Worm (Caenorhabditis elegans) whole organism, L1 larva: ENCODE data around the gene chl-1.
A peak's percentile ranks its signal among the peaks of the same experiment; 100 is the strongest.

Experiments used
- C04F5.9 ChIP-seq: sonication (generic microtip); optimal IDR thresholded peaks from 2 replicates; lab custom pipeline; 2016; ENCODE audit warnings: missing genetic modification characterization, missing compliant biosample characterization
- C16A3.4 ChIP-seq: fragments of 150-350 bp; optimal IDR thresholded peaks from 2 replicates; lab custom pipeline; 2014; ENCODE audit warnings: missing biosample characterization, missing genetic modification characterization
- F16B12.6 ChIP-seq: fragments of 150-350 bp; optimal IDR thresholded peaks from 2 replicates; lab custom pipeline; 2014; ENCODE audit warnings: missing biosample characterization, missing genetic modification characterization
- Y116A8C.19 ChIP-seq: sonication (generic microtip); optimal IDR thresholded peaks from 2 replicates; lab custom pipeline; 2016; ENCODE audit warnings: missing compliant biosample characterization, missing genetic modification characterization, borderline replicate concordance
- aly-2 ChIP-seq: fragments of 150-350 bp; optimal IDR thresholded peaks from 2 replicates; lab custom pipeline; 2014; ENCODE audit warnings: missing biosample characterization, missing genetic modification characterization
- ama-1 ChIP-seq: fragments of 150-350 bp; optimal IDR thresholded peaks from 2 replicates; lab custom pipeline; 2014
- ceh-63 ChIP-seq: fragments of 200-800 bp; sonication (Bioruptor generic); optimal IDR thresholded peaks from 2 replicates; lab custom pipeline; 2018; ENCODE audit warnings: mild to moderate bottlenecking, missing genetic modification characterization, missing compliant biosample characterization
- ceh-8 ChIP-seq: fragments of 200-800 bp; sonication (Bioruptor generic); optimal IDR thresholded peaks from 2 replicates; lab custom pipeline; 2018; ENCODE audit warnings: mild to moderate bottlenecking, missing genetic modification characterization, moderate library complexity, missing compliant biosample characterization
- dpl-1 ChIP-seq, 3 experiments: fragments of 150-350 bp in 2 of 3; sonication (generic microtip) in 1 of 3; optimal IDR thresholded peaks; 2 replicates each; lab custom pipeline; 2014 to 2017; ENCODE audit warnings: missing biosample characterization in 3 of 3, missing genetic modification characterization in 3 of 3, missing genetic modification reagents in 3 of 3
- efl-1 ChIP-seq, 4 experiments: fragments of 150-350 bp; optimal IDR thresholded peaks in 3 of 4; peaks in 1 of 4; 1 replicate in 1 of 4; 2 replicates in 3 of 4; lab custom pipeline; 2014; ENCODE audit warnings: missing biosample characterization in 2 of 4, missing genetic modification characterization in 2 of 4, missing genetic modification reagents in 2 of 4
- efl-3 ChIP-seq: fragments of 200-800 bp; sonication (Bioruptor generic); optimal IDR thresholded peaks from 2 replicates; lab custom pipeline; 2018; ENCODE audit warnings: mild to moderate bottlenecking, missing genetic modification characterization, missing compliant biosample characterization
- egl-13 ChIP-seq: sonication (generic microtip); optimal IDR thresholded peaks from 2 replicates; lab custom pipeline; 2016; ENCODE audit warnings: missing genotype, missing genetic modification reagents, missing genetic modification characterization, missing compliant biosample characterization
- egl-27 ChIP-seq, 2 experiments: fragments of 150-350 bp in 1 of 2; sonication (generic microtip); optimal IDR thresholded peaks; 3 replicates each; lab custom pipeline; 2017 to 2018; ENCODE audit warnings: missing biosample characterization in 2 of 2, missing genetic modification characterization in 2 of 2, missing genetic modification reagents in 2 of 2
- elt-2 ChIP-seq: sonication (generic microtip); optimal IDR thresholded peaks from 2 replicates; lab custom pipeline; 2016; ENCODE audit warnings: missing genetic modification characterization, mild to moderate bottlenecking, inconsistent platforms, missing compliant biosample characterization, missing genetic modification reagents
- elt-3 ChIP-seq, 6 experiments: fragments of 150-350 bp in 1 of 6; sonication (generic microtip); optimal IDR thresholded peaks; 2 replicates each; lab custom pipeline; 2017 to 2018; ENCODE audit warnings: missing biosample characterization in 6 of 6, missing genetic modification characterization in 6 of 6, inconsistent platforms in 1 of 6
- ets-5 ChIP-seq: fragments of 200-800 bp; sonication (Bioruptor generic); IDR thresholded peaks from 2 replicates; pipeline ENCODE4 v1.3.6; 2022; ENCODE audit warnings: missing genetic modification characterization, missing compliant biosample characterization
- fkh-10 ChIP-seq: sonication (generic microtip); optimal IDR thresholded peaks from 2 replicates; lab custom pipeline; 2017; ENCODE audit warnings: missing biosample characterization, missing genetic modification reagents, missing genetic modification characterization
- fkh-4 ChIP-seq: sonication (generic microtip); optimal IDR thresholded peaks from 2 replicates; lab custom pipeline; 2016; ENCODE audit warnings: missing compliant biosample characterization, missing genetic modification characterization, borderline replicate concordance
- fkh-8 ChIP-seq: sonication (generic microtip); optimal IDR thresholded peaks from 2 replicates; lab custom pipeline; 2016; ENCODE audit warnings: mild to moderate bottlenecking, missing genetic modification characterization, missing compliant biosample characterization
- fos-1 ChIP-seq: fragments of 150-350 bp; optimal IDR thresholded peaks from 2 replicates; lab custom pipeline; 2014; ENCODE audit warnings: missing biosample characterization, missing genetic modification characterization
- grh-1 ChIP-seq: fragments of 200-800 bp; sonication (Bioruptor generic); IDR thresholded peaks from 2 replicates; pipeline ENCODE4 v1.3.6; 2022; ENCODE audit warnings: missing genetic modification reagents, missing genetic modification characterization, missing compliant biosample characterization
- hlh-17 ChIP-seq: fragments of 200-800 bp; sonication (Bioruptor generic); optimal IDR thresholded peaks from 2 replicates; lab custom pipeline; 2018; ENCODE audit warnings: missing genetic modification characterization, mild to moderate bottlenecking, missing compliant biosample characterization, moderate library complexity, borderline replicate concordance
- hlh-4 ChIP-seq: sonication (generic microtip); optimal IDR thresholded peaks from 2 replicates; lab custom pipeline; 2016; ENCODE audit warnings: mild to moderate bottlenecking, missing genetic modification characterization, missing compliant biosample characterization
- hpl-2 ChIP-seq: fragments of 150-350 bp; optimal IDR thresholded peaks from 2 replicates; lab custom pipeline; 2014; ENCODE audit warnings: missing biosample characterization, missing genetic modification reagents, missing genetic modification characterization
- irx-1 ChIP-seq: sonication (generic microtip); optimal IDR thresholded peaks from 2 replicates; lab custom pipeline; 2016; ENCODE audit warnings: missing genetic modification characterization, missing compliant biosample characterization
- isw-1 ChIP-seq: fragments of 200-800 bp; sonication (Bioruptor generic); IDR thresholded peaks from 2 replicates; pipeline ENCODE4 v1.3.6; 2022; ENCODE audit warnings: missing genetic modification characterization, missing compliant biosample characterization
- lin-13 ChIP-seq: fragments of 150-350 bp; optimal IDR thresholded peaks from 2 replicates; lab custom pipeline; 2014; ENCODE audit warnings: missing biosample characterization, missing genetic modification reagents, missing genetic modification characterization
- lin-14 ChIP-seq: fragments of 200-800 bp; sonication (Bioruptor generic); optimal IDR thresholded peaks from 2 replicates; lab custom pipeline; 2018; ENCODE audit warnings: mild to moderate bottlenecking, missing genetic modification characterization, moderate library complexity, missing compliant biosample characterization
- lin-15B ChIP-seq: fragments of 150-350 bp; sonication (generic microtip); optimal IDR thresholded peaks from 3 replicates; lab custom pipeline; 2014; ENCODE audit warnings: missing biosample characterization, missing genetic modification characterization
- lsy-2 ChIP-seq, 2 experiments: fragments of 150-350 bp; optimal IDR thresholded peaks; 2 replicates each; lab custom pipeline; 2014; ENCODE audit warnings: missing biosample characterization in 2 of 2, missing genetic modification characterization in 2 of 2
- mab-9 ChIP-seq: fragments of 200-800 bp; sonication (Bioruptor generic); IDR thresholded peaks from 2 replicates; pipeline ENCODE4 v1.3.6; 2022; ENCODE audit warnings: missing genetic modification reagents, missing genetic modification characterization, missing compliant biosample characterization
- mdl-1 ChIP-seq, 2 experiments: fragments of 150-350 bp; optimal IDR thresholded peaks; 2 replicates each; lab custom pipeline; 2014 to 2017; ENCODE audit warnings: missing biosample characterization in 2 of 2, missing genetic modification characterization in 2 of 2, inconsistent platforms in 1 of 2
- mep-1 ChIP-seq: fragments of 150-350 bp; optimal IDR thresholded peaks from 2 replicates; lab custom pipeline; 2014; ENCODE audit warnings: missing biosample characterization, missing genetic modification characterization
- nhr-12 ChIP-seq: sonication (generic microtip); optimal IDR thresholded peaks from 2 replicates; lab custom pipeline; 2017; ENCODE audit warnings: missing biosample characterization, missing genetic modification characterization
- nhr-20 ChIP-seq: sonication (generic microtip); optimal IDR thresholded peaks from 2 replicates; lab custom pipeline; 2016; ENCODE audit warnings: mild to moderate bottlenecking, missing genetic modification characterization, missing compliant biosample characterization
- nhr-28 ChIP-seq: fragments of 150-350 bp; optimal IDR thresholded peaks from 2 replicates; lab custom pipeline; 2014; ENCODE audit warnings: missing biosample characterization, missing genetic modification characterization
- nhr-71 ChIP-seq: sonication (generic microtip); optimal IDR thresholded peaks from 2 replicates; lab custom pipeline; 2016; ENCODE audit warnings: mild to moderate bottlenecking, missing genetic modification characterization, moderate library complexity, missing compliant biosample characterization
- nhr-76 ChIP-seq: sonication (generic microtip); optimal IDR thresholded peaks from 2 replicates; lab custom pipeline; 2017; ENCODE audit warnings: missing biosample characterization, missing genetic modification characterization
- nhr-77 ChIP-seq: fragments of 150-350 bp; optimal IDR thresholded peaks from 2 replicates; lab custom pipeline; 2014; ENCODE audit warnings: missing biosample characterization, missing genetic modification characterization
- nhr-85 ChIP-seq: sonication (generic microtip); peaks from one replicate; lab custom pipeline; 2016; ENCODE audit warnings: missing genetic modification characterization, inconsistent platforms, missing compliant biosample characterization
- nhr-90 ChIP-seq: sonication (generic microtip); optimal IDR thresholded peaks from 2 replicates; lab custom pipeline; 2016; ENCODE audit warnings: mild to moderate bottlenecking, missing genetic modification characterization, missing compliant biosample characterization; ENCODE audit not compliant: poor library complexity
- skn-1 ChIP-seq: fragments of 150-350 bp; optimal IDR thresholded peaks from 2 replicates; lab custom pipeline; 2014; ENCODE audit warnings: missing biosample characterization, missing genetic modification characterization
- snpc-4 ChIP-seq: fragments of 150-350 bp; optimal IDR thresholded peaks from 2 replicates; lab custom pipeline; 2014; ENCODE audit warnings: missing biosample characterization, missing genetic modification characterization
- snu-23 ChIP-seq: sonication (generic microtip); optimal IDR thresholded peaks from 2 replicates; lab custom pipeline; 2016; ENCODE audit warnings: missing genetic modification characterization, missing compliant biosample characterization
- sptf-1 ChIP-seq: fragments of 150-350 bp; optimal IDR thresholded peaks from 2 replicates; lab custom pipeline; 2014; ENCODE audit warnings: missing biosample characterization, missing genetic modification characterization
- swsn-7 ChIP-seq: sonication (generic microtip); optimal IDR thresholded peaks from 2 replicates; lab custom pipeline; 2016; ENCODE audit warnings: missing genetic modification characterization, missing compliant biosample characterization
- tlp-1 ChIP-seq: fragments of 150-350 bp; optimal IDR thresholded peaks from 2 replicates; lab custom pipeline; 2014; ENCODE audit warnings: missing biosample characterization, missing genetic modification characterization
- unc-130 ChIP-seq: fragments of 150-350 bp; optimal IDR thresholded peaks from 2 replicates; lab custom pipeline; 2017; ENCODE audit warnings: missing biosample characterization, missing genetic modification characterization, inconsistent platforms
- unc-30 ChIP-seq: sonication (generic microtip); optimal IDR thresholded peaks from 2 replicates; lab custom pipeline; 2017; ENCODE audit warnings: missing biosample characterization, missing genetic modification characterization
- unc-86 ChIP-seq: sonication (generic microtip); optimal IDR thresholded peaks from 2 replicates; lab custom pipeline; 2016; ENCODE audit warnings: missing genetic modification characterization, missing compliant biosample characterization
- unc-98 ChIP-seq: fragments of 200-800 bp; sonication (Bioruptor generic); IDR thresholded peaks from 2 replicates; pipeline ENCODE4 v1.3.6; 2022; ENCODE audit warnings: missing genetic modification characterization, missing compliant biosample characterization
- vab-15 ChIP-seq: sonication (generic microtip); optimal IDR thresholded peaks from 2 replicates; lab custom pipeline; 2017; ENCODE audit warnings: missing genotype, mild to moderate bottlenecking, missing genetic modification characterization, missing compliant biosample characterization

Gene chl-1

DNA sequence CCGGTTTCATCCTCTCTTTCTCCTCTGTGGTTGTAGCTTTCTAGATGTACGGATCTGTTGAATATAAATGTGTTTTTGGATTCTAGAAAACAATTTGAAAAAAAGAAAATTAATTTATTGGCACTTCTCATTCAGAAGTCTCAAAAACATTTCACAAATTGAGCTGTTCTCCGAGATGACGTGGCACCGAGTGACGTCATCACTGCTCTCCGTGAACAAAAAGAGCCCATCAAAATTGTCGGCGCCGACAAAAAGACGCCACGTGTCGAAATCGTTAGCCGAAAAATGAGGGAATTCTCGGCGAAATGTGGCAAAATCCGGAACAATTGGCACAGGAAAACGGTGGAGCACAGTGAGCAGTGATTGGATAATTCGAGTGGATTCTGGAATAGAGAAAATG lies 16.6 kb upstream of the chl-1 start:
- TF ChIP-seq sptf-1 (tag; lab: Kevin White, UChicago) (no peak), ceh-63 (GFP tag; lab: Kevin White, UChicago) (no peak), unc-86 (no peak), hpl-2 (GFP tag; lab: Kevin White, UChicago) (no peak), ama-1 (no peak)

DNA sequence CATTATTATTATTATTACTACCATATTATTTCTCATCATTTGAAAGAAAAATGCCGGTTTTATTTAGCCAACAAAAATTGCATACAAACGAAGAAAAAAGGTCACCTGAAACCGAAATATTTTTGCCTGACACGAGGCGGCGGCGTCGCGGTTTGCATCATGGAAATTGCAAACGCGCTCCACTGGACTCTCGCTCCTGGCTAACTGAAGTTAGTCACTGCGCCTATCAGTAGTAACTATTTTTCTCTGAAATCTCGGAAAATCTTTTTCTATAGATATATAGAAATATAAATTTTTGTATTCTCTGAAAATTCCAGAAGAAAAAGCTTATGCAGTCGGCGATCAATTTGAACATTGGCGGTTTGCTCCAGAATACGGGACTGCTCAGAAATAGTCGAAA lies 10.8 kb upstream of the chl-1 start, which contains the start of gene ymel-1:
Gene ymel-1, plus strand, starts transcription at position 318 of the 400 bp plus-strand sequence.
- TF ChIP-seq nhr-28 (tag; lab: Kevin White, UChicago): no peak
- TF ChIP-seq efl-1 (optimal IDR thresholded peaks at IDR 0.05; lab: Kevin White, UChicago): peak; percentile 31 to 43
- peak in 1 of 2 experiments; percentile 49 for TF ChIP-seq efl-1 (GFP tag; optimal IDR thresholded peaks at IDR 0.05 in 1 of 2; lab: Kevin White, UChicago)
- peak; percentile 56 for TF ChIP-seq lin-15B (tag; lab: Kevin White, UChicago)
- no peak for TF ChIP-seq ets-5
- TF ChIP-seq nhr-85 (tag; lab: Kevin White, UChicago): peak; percentile 72
- peak in 1 of 2 experiments; percentile 34 for TF ChIP-seq mdl-1 (tag; optimal IDR thresholded peaks at IDR 0.05; lab: Kevin White, UChicago)
- TF ChIP-seq skn-1 (tag; lab: Kevin White, UChicago): peak; percentile 17
- TF ChIP-seq isw-1 (GFP tag; lab: Robert Waterston, UW): peak; percentile 1; the same call in 1 of the 2 replicates
- no peak for TF ChIP-seq efl-3
- peak; percentile 60 for TF ChIP-seq nhr-71 (tag; lab: Kevin White, UChicago)
- peak; percentile 33 for TF ChIP-seq nhr-20 (tag; lab: Kevin White, UChicago)
- no peak for TF ChIP-seq nhr-12 (tag; lab: Kevin White, UChicago)
- no peak for TF ChIP-seq fkh-4 (tag; lab: Kevin White, UChicago)
- TF ChIP-seq hlh-17 (GFP tag; lab: Kevin White, UChicago): no peak
- TF ChIP-seq egl-27 (tag; optimal IDR thresholded peaks at IDR 0.05; lab: Kevin White, UChicago): no peak
- TF ChIP-seq nhr-76 (tag; lab: Kevin White, UChicago): no peak
- no peak for TF ChIP-seq hlh-4 (tag; lab: Kevin White, UChicago)
- TF ChIP-seq nhr-77: no peak
- TF ChIP-seq snu-23: peak; percentile 41
- TF ChIP-seq mep-1 (tag; lab: Kevin White, UChicago): peak; percentile 59
- no peak for TF ChIP-seq fkh-8 (tag; lab: Kevin White, UChicago)
- no peak for TF ChIP-seq tlp-1 (tag; lab: Kevin White, UChicago)
- TF ChIP-seq lin-13 (GFP tag; lab: Kevin White, UChicago): peak; percentile 23
- TF ChIP-seq snpc-4: no peak
- peak; percentile 11 to 49 for TF ChIP-seq lsy-2 (tag; optimal IDR thresholded peaks at IDR 0.05; lab: Kevin White, UChicago)
- TF ChIP-seq irx-1 (tag; lab: Kevin White, UChicago): no peak
- TF ChIP-seq unc-98 (GFP tag; lab: Robert Waterston, UW): no peak
- TF ChIP-seq grh-1 (GFP tag; lab: Robert Waterston, UW): no peak
- no peak for TF ChIP-seq unc-30 (tag; lab: Kevin White, UChicago)
- no peak for TF ChIP-seq Y116A8C.19 (tag; lab: Kevin White, UChicago)
- peak; percentile 24 for TF ChIP-seq nhr-90 (tag; lab: Kevin White, UChicago)
- TF ChIP-seq lin-14 (GFP tag; lab: Kevin White, UChicago): no peak
- TF ChIP-seq mab-9 (GFP tag; lab: Robert Waterston, UW): no peak
- TF ChIP-seq fkh-10 (GFP tag; lab: Kevin White, UChicago): no peak
- no peak for TF ChIP-seq ceh-8 (GFP tag; lab: Kevin White, UChicago)
- TF ChIP-seq vab-15 (tag; lab: Kevin White, UChicago): no peak
- peak; percentile 25 for TF ChIP-seq swsn-7
- TF ChIP-seq unc-130 (tag; lab: Kevin White, UChicago): no peak
- peak in 2 of 3 experiments; percentile 11 to 33 for TF ChIP-seq dpl-1 (GFP tag; optimal IDR thresholded peaks at IDR 0.05; lab: Kevin White, UChicago)
- peak; percentile 30 for TF ChIP-seq C16A3.4
- no peak for TF ChIP-seq fos-1 (tag; lab: Kevin White, UChicago)
- no peak for TF ChIP-seq F16B12.6 (tag; lab: Kevin White, UChicago)
- TF ChIP-seq C04F5.9 (tag; lab: Kevin White, UChicago): no peak
- no peak for TF ChIP-seq egl-13 (tag; lab: Kevin White, UChicago)
- no peak for TF ChIP-seq elt-3 (tag; optimal IDR thresholded peaks at IDR 0.05; lab: Kevin White, UChicago)
- TF ChIP-seq elt-2: no peak
- no peak for TF ChIP-seq sptf-1 (tag; lab: Kevin White, UChicago)
- peak; percentile 48 for TF ChIP-seq aly-2 (tag; lab: Kevin White, UChicago)
